Fruit fly (Drosophila melanogaster) whole organism, embryonic: ENCODE data around the gene CCDC53.

Source experiments
- Atf3 ChIP-seq: fragments of 200-800 bp; sonication (Bioruptor generic); optimal IDR thresholded peaks from 3 replicates; lab custom pipeline; 2016; ENCODE audit warnings: missing biosample characterization, missing genetic modification characterization
- CG11398 ChIP-seq: fragments of 200-800 bp; sonication (Bioruptor generic); optimal IDR thresholded peaks from 2 replicates; lab custom pipeline; 2016; ENCODE audit warnings: missing biosample characterization, missing genetic modification characterization
- CG12104 ChIP-seq: fragments of 200-800 bp; sonication (Bioruptor generic); optimal IDR thresholded peaks from 3 replicates; lab custom pipeline; 2016; ENCODE audit warnings: missing biosample characterization, missing genetic modification characterization
- CG1233 ChIP-seq: fragments of 200-800 bp; sonication (Bioruptor generic); optimal IDR thresholded peaks from 4 replicates; lab custom pipeline; 2018; ENCODE audit warnings: missing biosample characterization, mild to moderate bottlenecking, missing genetic modification characterization
- CG13624 ChIP-seq: fragments of 200-800 bp; sonication (Bioruptor generic); optimal IDR thresholded peaks from 2 replicates; lab custom pipeline; 2016; ENCODE audit warnings: missing biosample characterization, missing genetic modification characterization
- CG17385 ChIP-seq: fragments of 200-800 bp; sonication (Bioruptor generic); optimal IDR thresholded peaks from 3 replicates; lab custom pipeline; 2018; ENCODE audit warnings: missing biosample characterization, mild to moderate bottlenecking, missing genetic modification characterization
- CG1792 ChIP-seq: fragments of 200-800 bp; sonication (Bioruptor generic); optimal IDR thresholded peaks from 2 replicates; lab custom pipeline; 2016; ENCODE audit warnings: missing biosample characterization, missing genetic modification characterization
- CG1832 ChIP-seq: fragments of 200-800 bp; sonication (Bioruptor generic); optimal IDR thresholded peaks from 2 replicates; lab custom pipeline; 2017; ENCODE audit warnings: missing biosample characterization, mild to moderate bottlenecking, missing genetic modification characterization, inconsistent platforms
- CG2202 ChIP-seq: fragments of 200-800 bp; sonication (Bioruptor generic); optimal IDR thresholded peaks from 2 replicates; lab custom pipeline; 2018; ENCODE audit warnings: missing biosample characterization, mild to moderate bottlenecking, missing genetic modification characterization
- CG4707 ChIP-seq: fragments of 200-800 bp; sonication (Bioruptor generic); optimal IDR thresholded peaks from 2 replicates; lab custom pipeline; 2018; ENCODE audit warnings: missing biosample characterization, mild to moderate bottlenecking, missing genetic modification characterization, moderate library complexity
- CG5953 ChIP-seq: fragments of 200-800 bp; sonication (Bioruptor generic); IDR thresholded peaks from 2 replicates; pipeline ENCODE4 v1.3.6; 2022; ENCODE audit warnings: missing biosample characterization, missing genetic modification characterization
- CG6272 ChIP-seq: fragments of 200-800 bp; sonication (Bioruptor generic); IDR thresholded peaks from 2 replicates; pipeline ENCODE4 v1.3.6; 2022; ENCODE audit warnings: missing biosample characterization, missing genetic modification characterization
- CG7556 ChIP-seq: fragments of 200-800 bp; sonication (Bioruptor generic); optimal IDR thresholded peaks from 2 replicates; lab custom pipeline; 2017; ENCODE audit warnings: missing biosample characterization, mild to moderate bottlenecking, missing genetic modification characterization
- CG9609 ChIP-seq: fragments of 200-800 bp; sonication (Bioruptor generic); optimal IDR thresholded peaks from 3 replicates; lab custom pipeline; 2016; ENCODE audit warnings: missing biosample characterization, missing genetic modification characterization
- CG9817 ChIP-seq: fragments of 200-800 bp; sonication (Bioruptor generic); optimal IDR thresholded peaks from 2 replicates; lab custom pipeline; 2018; ENCODE audit warnings: missing biosample characterization, mild to moderate bottlenecking, missing genetic modification characterization, moderate library complexity
- CHES-1-like ChIP-seq: fragments of 200-800 bp; sonication (Bioruptor generic); optimal IDR thresholded peaks from 2 replicates; lab custom pipeline; 2016; ENCODE audit warnings: missing biosample characterization, missing genetic modification characterization
- D ChIP-seq, 2 experiments: fragments of 200-800 bp in 1 of 2; fragments of >200 bp in 1 of 2; sonication (Bioruptor generic) in 1 of 2; optimal IDR thresholded peaks; 2 replicates in 1 of 2; 3 replicates in 1 of 2; lab custom pipeline; 2017; ENCODE audit warnings: mild to moderate bottlenecking in 1 of 2, missing biosample characterization in 1 of 2, missing genetic modification characterization in 1 of 2, missing genetic modification reagents in 1 of 2
- D19A ChIP-seq: fragments of 200-800 bp; optimal IDR thresholded peaks from 3 replicates; lab custom pipeline; 2019; ENCODE audit warnings: missing biosample characterization, mild to moderate bottlenecking, missing genetic modification characterization, moderate library complexity
- D19B ChIP-seq: fragments of 200-800 bp; sonication (Bioruptor generic); optimal IDR thresholded peaks from 2 replicates; lab custom pipeline; 2017; ENCODE audit warnings: missing biosample characterization, mild to moderate bottlenecking, missing genetic modification characterization
- Dll ChIP-seq: fragments of 200-800 bp; sonication (Bioruptor generic); IDR thresholded peaks from 4 replicates; pipeline ENCODE4 v1.3.6; 2022; ENCODE audit warnings: missing biosample characterization, missing genetic modification characterization; ENCODE audit not compliant: partially characterized antibody
- Doc2 ChIP-seq: fragments of 200-800 bp; sonication (Bioruptor generic); IDR thresholded peaks from 2 replicates; pipeline ENCODE4 v1.3.6; 2022; ENCODE audit warnings: missing biosample characterization, missing genetic modification characterization
- E2f1 ChIP-seq: fragments of 200-800 bp; sonication (Bioruptor generic); IDR thresholded peaks from 2 replicates; pipeline ENCODE4 v1.3.6; 2022; ENCODE audit warnings: missing biosample characterization, missing genetic modification characterization
- HLH4C ChIP-seq: fragments of 200-800 bp; sonication (Bioruptor generic); IDR thresholded peaks from 3 replicates; pipeline ENCODE4 v1.3.6; 2022; ENCODE audit warnings: missing biosample characterization, missing genetic modification characterization; ENCODE audit not compliant: partially characterized antibody
- HLHmδ ChIP-seq: fragments of 200-800 bp; sonication (Bioruptor generic); optimal IDR thresholded peaks from 2 replicates; lab custom pipeline; 2018; ENCODE audit warnings: missing biosample characterization, mild to moderate bottlenecking, missing genetic modification characterization, moderate library complexity
- NC2β ChIP-seq: fragments of 200-800 bp; sonication (Bioruptor generic); optimal IDR thresholded peaks from 2 replicates; lab custom pipeline; 2016; ENCODE audit warnings: missing biosample characterization, missing genetic modification characterization
- Opbp ChIP-seq: fragments of 200-800 bp; sonication (Bioruptor generic); IDR thresholded peaks from 3 replicates; pipeline ENCODE4 v1.3.6; 2022; ENCODE audit warnings: missing biosample characterization, missing genetic modification characterization; ENCODE audit not compliant: partially characterized antibody
- Six4 ChIP-seq: fragments of 200-800 bp; sonication (Bioruptor generic); optimal IDR thresholded peaks from 2 replicates; lab custom pipeline; 2016; ENCODE audit warnings: missing biosample characterization, missing genetic modification characterization
- Usf ChIP-seq: fragments of 200-800 bp; sonication (Bioruptor generic); optimal IDR thresholded peaks from 2 replicates; lab custom pipeline; 2017; ENCODE audit warnings: missing genotype, missing biosample characterization, missing genetic modification characterization
- YL-1 ChIP-seq: fragments of 200-800 bp; sonication (Bioruptor generic); optimal IDR thresholded peaks from 3 replicates; lab custom pipeline; 2017; ENCODE audit warnings: missing biosample characterization, mild to moderate bottlenecking, missing genetic modification characterization
- amos ChIP-seq: fragments of 200-800 bp; sonication (Bioruptor generic); IDR thresholded peaks from 2 replicates; pipeline ENCODE4 v1.3.6; 2022; ENCODE audit warnings: missing biosample characterization, missing genetic modification characterization; ENCODE audit not compliant: partially characterized antibody
- ato ChIP-seq: fragments of 200-800 bp; sonication (Bioruptor generic); IDR thresholded peaks from 2 replicates; pipeline ENCODE4 v1.3.6; 2022; ENCODE audit warnings: missing biosample characterization, missing genetic modification characterization; ENCODE audit not compliant: partially characterized antibody
- br ChIP-seq: fragments of >200 bp; optimal IDR thresholded peaks from 2 replicates; lab custom pipeline; 2017
- bsh ChIP-seq, 2 experiments: fragments of 200-800 bp; sonication (Bioruptor generic); optimal IDR thresholded peaks; 2 replicates each; lab custom pipeline; 2017 to 2018; ENCODE audit warnings: mild to moderate bottlenecking in 2 of 2, missing biosample characterization in 2 of 2, missing genetic modification characterization in 2 of 2, moderate library complexity in 1 of 2
- cato ChIP-seq: fragments of 200-800 bp; sonication (Bioruptor generic); optimal IDR thresholded peaks from 2 replicates; lab custom pipeline; 2016; ENCODE audit warnings: missing biosample characterization, missing genetic modification characterization, borderline replicate concordance
- cg ChIP-seq: fragments of 200-800 bp; sonication (Bioruptor generic); optimal IDR thresholded peaks from 3 replicates; lab custom pipeline; 2019; ENCODE audit warnings: missing biosample characterization, mild to moderate bottlenecking, missing genetic modification characterization, moderate library complexity
- chinmo ChIP-seq: fragments of 200-800 bp; sonication (Bioruptor generic); IDR thresholded peaks from 4 replicates; pipeline ENCODE4 v1.3.6; 2022; ENCODE audit warnings: missing biosample characterization, missing genetic modification characterization; ENCODE audit not compliant: partially characterized antibody
- chn ChIP-seq: fragments of 200-800 bp; sonication (Bioruptor generic); optimal IDR thresholded peaks from 2 replicates; lab custom pipeline; 2016; ENCODE audit warnings: missing biosample characterization, missing genetic modification characterization
- dan ChIP-seq: fragments of 200-800 bp; sonication (Bioruptor generic); IDR thresholded peaks from 2 replicates; pipeline ENCODE4 v1.3.6; 2022; ENCODE audit warnings: missing biosample characterization, missing genetic modification characterization
- ems ChIP-seq: fragments of 200-800 bp; sonication (Bioruptor generic); optimal IDR thresholded peaks from 3 replicates; lab custom pipeline; 2016; ENCODE audit warnings: missing biosample characterization, missing genetic modification characterization
- ewg ChIP-seq: fragments of 200-800 bp; sonication (Bioruptor generic); optimal IDR thresholded peaks from 3 replicates; lab custom pipeline; 2017; ENCODE audit warnings: mild to moderate bottlenecking, missing biosample characterization, missing genetic modification reagents, missing genetic modification characterization
- fd3F ChIP-seq: fragments of 200-800 bp; sonication (Bioruptor generic); optimal IDR thresholded peaks from 2 replicates; lab custom pipeline; 2018; ENCODE audit warnings: missing biosample characterization, mild to moderate bottlenecking, missing genetic modification characterization, moderate library complexity
- hkb ChIP-seq, 2 experiments: fragments of 200-800 bp in 1 of 2; fragments of >200 bp in 1 of 2; sonication (Bioruptor generic) in 1 of 2; IDR thresholded peaks in 1 of 2; optimal IDR thresholded peaks in 1 of 2; 2 replicates each; pipeline versions ENCODE4 v1.3.6 to Lab custom; 2017 to 2022; ENCODE audit warnings: missing biosample characterization in 1 of 2, missing genetic modification characterization in 1 of 2
- ken ChIP-seq: fragments of 200-800 bp; sonication (Bioruptor generic); IDR thresholded peaks from 3 replicates; pipeline ENCODE4 v1.3.6; 2022; ENCODE audit warnings: missing biosample characterization, missing genetic modification characterization
- nom ChIP-seq: fragments of 200-800 bp; sonication (Bioruptor generic); optimal IDR thresholded peaks from 2 replicates; lab custom pipeline; 2017; ENCODE audit warnings: missing biosample characterization, missing genetic modification characterization, mild to moderate bottlenecking, moderate library complexity, missing genetic modification reagents
- repo ChIP-seq: fragments of 200-800 bp; sonication (Bioruptor generic); optimal IDR thresholded peaks from 2 replicates; lab custom pipeline; 2016; ENCODE audit warnings: missing biosample characterization, missing genetic modification characterization
- run ChIP-seq: fragments of 200-800 bp; sonication (Bioruptor generic); optimal IDR thresholded peaks from 3 replicates; lab custom pipeline; 2018; ENCODE audit warnings: missing biosample characterization, mild to moderate bottlenecking, missing genetic modification characterization
- sisA ChIP-seq: fragments of 200-800 bp; sonication (Bioruptor generic); IDR thresholded peaks from 2 replicates; pipeline ENCODE4 v1.3.6; 2022; ENCODE audit warnings: missing biosample characterization, missing genetic modification characterization
- slbo ChIP-seq: fragments of 200-800 bp; sonication (Bioruptor generic); IDR thresholded peaks from 2 replicates; pipeline ENCODE4 v1.3.6; 2022; ENCODE audit warnings: missing biosample characterization, missing genetic modification characterization
- ttk ChIP-seq: fragments of 200-800 bp; sonication (Bioruptor generic); IDR thresholded peaks from 2 replicates; pipeline ENCODE4 v2.1.2; 2022; ENCODE audit warnings: missing biosample characterization, missing genetic modification characterization
- zf30C ChIP-seq: fragments of 200-800 bp; sonication (Bioruptor generic); optimal IDR thresholded peaks from 3 replicates; lab custom pipeline; 2018; ENCODE audit warnings: missing biosample characterization, mild to moderate bottlenecking, missing genetic modification characterization

CCDC53 gene

DNA sequence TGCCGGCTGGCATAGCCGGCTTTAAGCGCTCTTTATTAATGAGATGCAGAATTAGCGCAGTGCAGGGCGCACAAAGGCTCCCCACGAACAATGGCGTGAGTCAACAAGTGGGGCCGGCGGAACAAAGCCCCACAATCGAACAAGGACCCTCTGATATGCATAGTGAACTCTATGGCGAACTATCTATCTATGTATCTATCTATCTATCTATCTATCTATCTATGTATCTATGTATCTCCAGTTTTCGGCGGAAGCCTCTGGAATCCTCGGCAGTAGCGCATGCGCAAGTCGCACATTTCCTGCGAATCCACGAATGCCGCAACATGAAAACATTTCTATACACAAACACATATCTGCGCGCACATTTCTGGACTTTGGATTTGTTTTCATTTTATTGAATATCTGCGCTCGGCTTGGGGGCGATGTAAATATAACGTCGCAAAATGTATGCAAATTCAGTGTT is 40.3 kb upstream of the CCDC53 start (continued):
- TF ChIP-seq hkb (optimal IDR thresholded peaks at IDR 0.05; lab: Kevin White, UChicago) (no peak), hkb (GFP tag; IDR thresholded peaks at IDR 0.05; lab: Robert Waterston, UW) (no peak), E2f1 (GFP tag; lab: Robert Waterston, UW) (no peak), CHES-1-like (GFP tag; lab: Kevin White, UChicago) (no peak), CG9817 (tag; lab: Kevin White, UChicago) (peak; percentile 5), D19A (tag; lab: Kevin White, UChicago) (no peak), amos (no peak), cato (GFP tag; lab: Kevin White, UChicago) (no peak), CG1792 (GFP tag; lab: Kevin White, UChicago) (no peak), ttk (GFP tag; lab: Robert Waterston, UW) (no peak), dan (GFP tag; lab: Robert Waterston, UW) (no peak), Atf3 (GFP tag; lab: Kevin White, UChicago) (no peak), CG2202 (no peak), repo (GFP tag; lab: Kevin White, UChicago) (no peak), HLHmδ (GFP tag; lab: Kevin White, UChicago) (no peak), CG13624 (GFP tag; lab: Kevin White, UChicago) (peak; percentile 50), HLH4C (GFP tag; lab: Robert Waterston, UW) (no peak), CG5953 (GFP tag; lab: Robert Waterston, UW) (no peak), bsh (GFP tag; optimal IDR thresholded peaks at IDR 0.05; lab: Kevin White, UChicago) (peak in 1 of 2 experiments; percentile 96), NC2β (GFP tag; lab: Kevin White, UChicago) (no peak), fd3F (GFP tag; lab: Kevin White, UChicago) (no peak), CG17385 (GFP tag; lab: Kevin White, UChicago) (no peak), CG12104 (GFP tag; lab: Kevin White, UChicago) (no peak), YL-1 (no peak), Usf (GFP tag; lab: Kevin White, UChicago) (peak; percentile 39), ken (GFP tag; lab: Robert Waterston, UW) (no peak), CG9609 (no peak), D19B (GFP tag; lab: Kevin White, UChicago) (peak; percentile 61), D (optimal IDR thresholded peaks at IDR 0.05; lab: Kevin White, UChicago) (no peak), D (GFP tag; optimal IDR thresholded peaks at IDR 0.05; lab: Kevin White, UChicago) (no peak), CG1832 (GFP tag; lab: Kevin White, UChicago) (no peak), ems (GFP tag; lab: Kevin White, UChicago) (no peak), CG11398 (GFP tag; lab: Kevin White, UChicago) (no peak), sisA (no peak), ato (GFP tag; lab: Robert Waterston, UW) (no peak), Dll (GFP tag; lab: Robert Waterston, UW) (no peak), CG6272 (GFP tag; lab: Robert Waterston, UW) (no peak), cg (no peak), br (lab: Kevin White, UChicago) (no peak), CG7556 (GFP tag; lab: Kevin White, UChicago) (peak; percentile 47), CG4707 (GFP tag; lab: Kevin White, UChicago) (no peak), ewg (GFP tag; lab: Kevin White, UChicago) (peak; percentile 65), slbo (GFP tag; lab: Robert Waterston, UW) (peak; percentile 74), Six4 (GFP tag; lab: Kevin White, UChicago) (no peak), Doc2 (GFP tag; lab: Robert Waterston, UW) (no peak), chn (no peak), zf30C (no peak), Opbp (GFP tag; lab: Robert Waterston, UW) (no peak), chinmo (GFP tag; lab: Robert Waterston, UW) (peak; percentile 77; the same call in 1 of the 4 replicates), nom (GFP tag; lab: Kevin White, UChicago) (peak; percentile 98), run (tag; lab: Kevin White, UChicago) (no peak), CG1233 (GFP tag; lab: Kevin White, UChicago) (peak; percentile 10)
